Fruit fly (Drosophila melanogaster): Measurements from ENCODE around the gene Cpr64Aa.

Gene Cpr64Aa

dm6 chr3L:4231401-4232014 is 22.5 kb upstream of the Cpr64Aa start:
- TF ChIP-seq CG17801 (GFP tag; optimal IDR thresholded peaks at IDR 0.05; ENCODE audit: partially characterized antibody): no peak

- TF ChIP-seq CG17801 (GFP tag; optimal IDR thresholded peaks at IDR 0.05; ENCODE audit: partially characterized antibody): peak; percentile 46
Observed at dm6 chr3L:4230357-4230901, 21.5 kb upstream of the Cpr64Aa start.

dm6 chr3L:4229365-4229967 is 20.5 kb upstream of the Cpr64Aa start:
- no peak for TF ChIP-seq CG17801 (GFP tag; optimal IDR thresholded peaks at IDR 0.05; ENCODE audit: partially characterized antibody)

- peak; percentile 57 for TF ChIP-seq CG17801 (GFP tag; optimal IDR thresholded peaks at IDR 0.05; ENCODE audit: partially characterized antibody)
Observed at dm6 chr3L:4228187-4228836, 19.3 kb upstream of the Cpr64Aa start.

dm6 chr3L:4227164-4227563 is 18.2 kb upstream of the Cpr64Aa start, which contains the start of gene CG46460:
Gene CG46460, minus strand, starts transcription at chr3L:4227302.
- no peak for TF ChIP-seq CG17801 (GFP tag; optimal IDR thresholded peaks at IDR 0.05; ENCODE audit: partially characterized antibody)

dm6 chr3L:4225647-4226470 is 16.9 kb upstream of the Cpr64Aa start:
- no peak for TF ChIP-seq CG17801 (GFP tag; optimal IDR thresholded peaks at IDR 0.05; ENCODE audit: partially characterized antibody)

- TF ChIP-seq CG17801 (GFP tag; optimal IDR thresholded peaks at IDR 0.05; ENCODE audit: partially characterized antibody): no peak
Observed at dm6 chr3L:4221792-4222191, 12.8 kb upstream of the Cpr64Aa start.

- TF ChIP-seq CG17801 (GFP tag; optimal IDR thresholded peaks at IDR 0.05; ENCODE audit: partially characterized antibody): no peak
Observed at dm6 chr3L:4221226-4221770, 12.3 kb upstream of the Cpr64Aa start.

- no peak for TF ChIP-seq CG17801 (GFP tag; optimal IDR thresholded peaks at IDR 0.05; ENCODE audit: partially characterized antibody)
Observed at dm6 chr3L:4220679-4221078, 11.7 kb upstream of the Cpr64Aa start.

- TF ChIP-seq CG17801 (GFP tag; optimal IDR thresholded peaks at IDR 0.05; ENCODE audit: partially characterized antibody): no peak
Observed at dm6 chr3L:4219291-4220228, 10.6 kb upstream of the Cpr64Aa start.

- TF ChIP-seq CG17801 (GFP tag; optimal IDR thresholded peaks at IDR 0.05; ENCODE audit: partially characterized antibody): no peak
Observed at dm6 chr3L:4215079-4215478, 6.1 kb upstream of the Cpr64Aa start, which contains the start of gene Cpr64Ad. Gene Cpr64Ad, plus strand, starts transcription at chr3L:4215379.

dm6 chr3L:4212815-4213214 is 3.8 kb upstream of the Cpr64Aa start, which contains the start of gene Cpr64Ac:
Gene Cpr64Ac, minus strand, starts transcription at chr3L:4212915.
- no peak for TF ChIP-seq CG17801 (GFP tag; optimal IDR thresholded peaks at IDR 0.05; ENCODE audit: partially characterized antibody)

- no peak for TF ChIP-seq CG17801 (GFP tag; optimal IDR thresholded peaks at IDR 0.05; ENCODE audit: partially characterized antibody)
Observed at dm6 chr3L:4211440-4211839, 2.5 kb upstream of the Cpr64Aa start, which contains the start of gene Cpr64Ab. Gene Cpr64Ab, minus strand, starts transcription at chr3L:4211540.

- no peak for TF ChIP-seq CG17801 (GFP tag; optimal IDR thresholded peaks at IDR 0.05; ENCODE audit: partially characterized antibody)
Observed at dm6 chr3L:4209731-4210130, 753 bp upstream of the Cpr64Aa start.
